Worm (Caenorhabditis elegans): ENCODE data around the gene snb-1.

DNA sequence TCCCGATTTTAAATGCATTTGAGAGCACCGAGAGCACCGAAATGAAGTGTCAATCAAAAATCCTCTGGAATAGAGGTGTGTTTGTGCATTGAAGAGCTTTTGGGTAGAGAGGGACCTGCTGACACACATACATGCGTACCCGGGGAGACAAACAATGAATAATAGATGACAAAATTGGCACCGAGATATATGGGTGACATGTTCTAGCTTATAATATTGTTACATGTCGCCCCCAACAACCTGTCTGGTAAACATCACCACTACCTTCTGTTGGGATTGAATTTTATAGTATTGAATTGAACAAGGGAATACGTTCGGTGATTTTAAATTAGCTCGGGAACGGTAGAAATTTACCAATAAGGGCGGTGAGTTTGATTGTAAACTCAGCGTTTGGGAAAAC lies 27.4 kb upstream of the snb-1 start:
- no peak for TF ChIP-seq ets-7 (tag; optimal IDR thresholded peaks at IDR 0.05)
- no peak for TF ChIP-seq ama-1 (optimal IDR thresholded peaks at IDR 0.05)
- no peak for TF ChIP-seq B0310.2 (tag; optimal IDR thresholded peaks at IDR 0.05)
- no peak for TF ChIP-seq ceh-13 (GFP tag; optimal IDR thresholded peaks at IDR 0.05)
- no peak for TF ChIP-seq aly-1 (tag; optimal IDR thresholded peaks at IDR 0.05)
- no peak for TF ChIP-seq tbx-37 (GFP tag; conservative IDR thresholded peaks at IDR 0.05)
- no peak for TF ChIP-seq F13C5.2 (tag; optimal IDR thresholded peaks at IDR 0.05)
- no peak for TF ChIP-seq tra-4 (tag; optimal IDR thresholded peaks at IDR 0.05)
- TF ChIP-seq sea-1 (GFP tag; conservative IDR thresholded peaks at IDR 0.05): no peak
- no peak for TF ChIP-seq hnd-1 (tag; optimal IDR thresholded peaks at IDR 0.05)
- no peak for TF ChIP-seq hmbx-1 (tag; optimal IDR thresholded peaks at IDR 0.05)
